Worm (Caenorhabditis elegans) whole organism, young adult: ENCODE measurements around the gene F10G2.2.
"Not testable (repeated sequence)": the region's sequence is repeated elsewhere in the genome, so short reads cannot be mapped to it uniquely, and the experiment has no call there.

Experiments
- B0019.2 ChIP-seq: fragments of 200-800 bp; sonication (Bioruptor generic); conservative IDR thresholded peaks from 2 replicates; pipeline ENCODE4 v1.3.6; 2022; ENCODE audit warnings: missing genetic modification reagents, missing genetic modification characterization, missing compliant biosample characterization
- B0035.1 ChIP-seq: sonication (generic microtip); optimal IDR thresholded peaks from 2 replicates; lab custom pipeline; 2016; ENCODE audit warnings: missing genetic modification characterization, mild to moderate bottlenecking, missing compliant biosample characterization, missing genotype, missing genetic modification reagents
- C17E4.6 ChIP-seq: fragments of 200-800 bp; sonication (Bioruptor generic); IDR thresholded peaks from 2 replicates; pipeline ENCODE4 v1.3.6; 2022; ENCODE audit warnings: missing genetic modification reagents, missing genetic modification characterization, missing compliant biosample characterization
- D2030.7 ChIP-seq: fragments of 200-800 bp; sonication (Bioruptor generic); IDR thresholded peaks from 2 replicates; pipeline ENCODE4 v1.3.6; 2022; ENCODE audit warnings: missing genetic modification reagents, missing genetic modification characterization, missing compliant biosample characterization
- F22D6.2 ChIP-seq: sonication (generic microtip); optimal IDR thresholded peaks from 2 replicates; lab custom pipeline; 2016; ENCODE audit warnings: mild to moderate bottlenecking, missing genetic modification characterization, missing compliant biosample characterization
- F23B12.7 ChIP-seq: sonication (generic microtip); optimal IDR thresholded peaks from 2 replicates; lab custom pipeline; 2017; ENCODE audit warnings: missing genetic modification characterization, mild to moderate bottlenecking, missing compliant biosample characterization, antibody characterized with exemption, moderate library complexity; ENCODE audit not compliant: insufficient read depth
- F57C9.4 ChIP-seq: sonication (generic microtip); optimal IDR thresholded peaks from 2 replicates; lab custom pipeline; 2017; ENCODE audit warnings: mild to moderate bottlenecking, missing genetic modification characterization, missing compliant biosample characterization
- Y53G8AR.9 ChIP-seq: fragments of 200-800 bp; sonication (Bioruptor generic); conservative IDR thresholded peaks from 2 replicates; pipeline ENCODE4 v1.3.6; 2022; ENCODE audit warnings: missing genetic modification reagents, missing genetic modification characterization, missing compliant biosample characterization
- Y56A3A.18 ChIP-seq: fragments of 200-800 bp; sonication (Bioruptor generic); IDR thresholded peaks from 2 replicates; pipeline ENCODE4 v1.3.6; 2022; ENCODE audit warnings: missing genetic modification reagents, missing genetic modification characterization, missing compliant biosample characterization
- Y79H2A.3 ChIP-seq: fragments of 200-800 bp; sonication (Bioruptor generic); conservative IDR thresholded peaks from 2 replicates; pipeline ENCODE4 v1.3.6; 2022; ENCODE audit warnings: missing genetic modification reagents, missing genetic modification characterization, missing compliant biosample characterization
- akir-1 ChIP-seq: fragments of 200-800 bp; sonication (Bioruptor generic); optimal IDR thresholded peaks from 2 replicates; lab custom pipeline; 2018; ENCODE audit warnings: mild to moderate bottlenecking, missing genetic modification characterization, moderate library complexity, missing compliant biosample characterization
- ama-1 ChIP-seq, 3 experiments: fragments of 150-350 bp in 1 of 3; sonication (generic microtip) in 2 of 3; optimal IDR thresholded peaks; 2 replicates each; lab custom pipeline; 2014 to 2018; ENCODE audit warnings: missing biosample characterization in 2 of 3, missing genetic modification characterization in 2 of 3, missing genetic modification reagents in 2 of 3
- aptf-2 ChIP-seq: fragments of 200-800 bp; sonication (Bioruptor generic); conservative IDR thresholded peaks from 2 replicates; pipeline ENCODE4 v1.3.6; 2022; ENCODE audit warnings: missing genetic modification reagents, missing genetic modification characterization, missing compliant biosample characterization
- athp-1 ChIP-seq: sonication (generic microtip); optimal IDR thresholded peaks from 2 replicates; lab custom pipeline; 2017; ENCODE audit warnings: mild to moderate bottlenecking, missing genetic modification characterization, missing compliant biosample characterization
- ccch-3 ChIP-seq: fragments of 200-800 bp; sonication (Bioruptor generic); optimal IDR thresholded peaks from 2 replicates; lab custom pipeline; 2018; ENCODE audit warnings: mild to moderate bottlenecking, missing genetic modification characterization, missing compliant biosample characterization
- cebp-1 ChIP-seq, 2 experiments: fragments of 200-800 bp in 1 of 2; sonication (Bioruptor generic) in 1 of 2; sonication (generic microtip) in 1 of 2; IDR thresholded peaks in 1 of 2; optimal IDR thresholded peaks in 1 of 2; 2 replicates each; pipeline versions ENCODE4 v1.3.6 to Lab custom; 2017 to 2022; ENCODE audit warnings: missing compliant biosample characterization in 2 of 2, missing genetic modification characterization in 2 of 2, mild to moderate bottlenecking in 1 of 2, missing genetic modification reagents in 1 of 2, moderate library complexity in 1 of 2
- ceh-40 ChIP-seq: fragments of 200-800 bp; sonication (Bioruptor generic); IDR thresholded peaks from 2 replicates; pipeline ENCODE4 v1.3.6; 2022; ENCODE audit warnings: missing genetic modification characterization, missing compliant biosample characterization
- chd-7 ChIP-seq: sonication (generic microtip); optimal IDR thresholded peaks from 2 replicates; lab custom pipeline; 2016; ENCODE audit warnings: mild to moderate bottlenecking, missing genetic modification characterization, moderate library complexity, missing compliant biosample characterization
- dpl-1 ChIP-seq: fragments of 150-350 bp; optimal IDR thresholded peaks from 2 replicates; lab custom pipeline; 2014; ENCODE audit warnings: missing biosample characterization, missing genetic modification reagents, missing genetic modification characterization
- egl-18 ChIP-seq: fragments of 200-800 bp; sonication (Bioruptor generic); IDR thresholded peaks from 2 replicates; pipeline ENCODE4 v1.3.6; 2022; ENCODE audit warnings: missing genetic modification reagents, missing genetic modification characterization, missing compliant biosample characterization
- ets-4 ChIP-seq: fragments of 200-800 bp; sonication (Bioruptor generic); optimal IDR thresholded peaks from 2 replicates; lab custom pipeline; 2018; ENCODE audit warnings: mild to moderate bottlenecking, missing genetic modification characterization, missing compliant biosample characterization
- hlh-12 ChIP-seq: sonication (generic microtip); optimal IDR thresholded peaks from 2 replicates; lab custom pipeline; 2016; ENCODE audit warnings: missing genetic modification characterization, missing compliant biosample characterization
- hrde-1 ChIP-seq: sonication (generic microtip); optimal IDR thresholded peaks from 2 replicates; lab custom pipeline; 2016; ENCODE audit warnings: missing genetic modification characterization, mild to moderate bottlenecking, missing compliant biosample characterization, moderate library complexity, missing genotype, missing genetic modification reagents, borderline replicate concordance
- let-607 ChIP-seq, 2 experiments: fragments of 200-800 bp in 1 of 2; sonication (Bioruptor generic) in 1 of 2; sonication (generic microtip) in 1 of 2; optimal IDR thresholded peaks; 2 replicates each; lab custom pipeline; 2016 to 2018; ENCODE audit warnings: mild to moderate bottlenecking in 2 of 2, missing compliant biosample characterization in 2 of 2, missing genetic modification characterization in 2 of 2, moderate library complexity in 2 of 2, missing genotype in 1 of 2
- lsl-1 ChIP-seq: fragments of 200-800 bp; sonication (Bioruptor generic); optimal IDR thresholded peaks from 2 replicates; lab custom pipeline; 2018; ENCODE audit warnings: mild to moderate bottlenecking, missing genetic modification characterization, moderate library complexity, missing compliant biosample characterization
- madf-3 ChIP-seq: fragments of 200-800 bp; sonication (Bioruptor generic); IDR thresholded peaks from 2 replicates; pipeline ENCODE4 v1.3.6; 2022; ENCODE audit warnings: missing genetic modification reagents, missing genetic modification characterization, missing compliant biosample characterization
- madf-6 ChIP-seq: fragments of 200-800 bp; sonication (Bioruptor generic); IDR thresholded peaks from 2 replicates; pipeline ENCODE4 v1.3.6; 2022; ENCODE audit warnings: missing genetic modification reagents, missing genetic modification characterization, missing compliant biosample characterization
- madf-8 ChIP-seq: fragments of 200-800 bp; sonication (Bioruptor generic); conservative IDR thresholded peaks from 2 replicates; pipeline ENCODE4 v1.3.6; 2022; ENCODE audit warnings: missing genetic modification reagents, missing genetic modification characterization, missing compliant biosample characterization
- mes-4 ChIP-seq: sonication (generic microtip); optimal IDR thresholded peaks from 2 replicates; lab custom pipeline; 2016; ENCODE audit warnings: missing genotype, missing genetic modification characterization, missing compliant biosample characterization
- nhr-120 ChIP-seq: fragments of 200-800 bp; sonication (Bioruptor generic); IDR thresholded peaks from 2 replicates; pipeline ENCODE4 v1.3.6; 2022; ENCODE audit warnings: missing genetic modification characterization, missing compliant biosample characterization
- nhr-80 ChIP-seq: sonication (generic microtip); optimal IDR thresholded peaks from 2 replicates; lab custom pipeline; 2016; ENCODE audit warnings: missing genetic modification characterization, missing compliant biosample characterization
- nhr-90 ChIP-seq: sonication (generic microtip); optimal IDR thresholded peaks from 2 replicates; lab custom pipeline; 2016; ENCODE audit warnings: missing genotype, mild to moderate bottlenecking, missing genetic modification characterization, missing compliant biosample characterization
- rec-8 ChIP-seq, 2 experiments: sonication (generic microtip); optimal IDR thresholded peaks; 2 replicates each; lab custom pipeline; 2016; ENCODE audit warnings: mild to moderate bottlenecking in 2 of 2, missing genetic modification characterization in 2 of 2, missing genetic modification reagents in 2 of 2, missing genotype in 2 of 2, missing biosample characterization in 1 of 2, missing compliant biosample characterization in 1 of 2, moderate library complexity in 1 of 2
- repo-1 ChIP-seq: sonication (generic microtip); optimal IDR thresholded peaks from 2 replicates; lab custom pipeline; 2017; ENCODE audit warnings: mild to moderate bottlenecking, missing genetic modification characterization, missing compliant biosample characterization
- snpc-1.1 ChIP-seq: sonication (generic microtip); optimal IDR thresholded peaks from 2 replicates; lab custom pipeline; 2017; ENCODE audit warnings: missing genetic modification characterization, mild to moderate bottlenecking, missing compliant biosample characterization, antibody characterized with exemption, moderate library complexity, missing genotype, missing genetic modification reagents; ENCODE audit not compliant: insufficient read depth
- somi-1 ChIP-seq: fragments of 200-800 bp; sonication (Bioruptor generic); optimal IDR thresholded peaks from 2 replicates; lab custom pipeline; 2018; ENCODE audit warnings: mild to moderate bottlenecking, missing genetic modification characterization, missing compliant biosample characterization
- zfh-2 ChIP-seq: fragments of 200-800 bp; sonication (Bioruptor generic); conservative IDR thresholded peaks from 2 replicates; pipeline ENCODE4 v1.3.6; 2022; ENCODE audit warnings: missing genetic modification reagents, missing genetic modification characterization, missing compliant biosample characterization
- ztf-25 ChIP-seq: fragments of 200-800 bp; sonication (Bioruptor generic); IDR thresholded peaks from 2 replicates; pipeline ENCODE4 v1.3.6; 2022; ENCODE audit warnings: missing genetic modification reagents, missing genetic modification characterization, missing compliant biosample characterization

Gene F10G2.2

ce11 chrV:7341942-7342341, 11.0 kb downstream of the F10G2.2 start, which contains the start of the genes nhr-263 and nhr-148:
nhr-263 (minus strand) TSS chrV:7342042.
nhr-148 (plus strand) TSS chrV:7342156.
- TF ChIP-seq F23B12.7 (tag; lab: Kevin White, UChicago) (no peak), ets-4 (GFP tag; lab: Kevin White, UChicago) (no peak), B0019.2 (GFP tag; lab: Robert Waterston, UW) (no peak)

- TF ChIP-seq madf-8 (no peak), B0019.2 (GFP tag; lab: Robert Waterston, UW) (no peak), somi-1 (GFP tag; lab: Kevin White, UChicago) (no peak), D2030.7 (GFP tag; lab: Robert Waterston, UW) (no peak)
Measured at ce11 chrV:7343522-7343921, 12.6 kb downstream of the F10G2.2 start, which contains the start of gene srh-244. srh-244 (plus strand) TSS chrV:7343822.

ce11 chrV:7345494-7345893, 14.5 kb downstream of the F10G2.2 start, which contains the start of gene nhr-147:
nhr-147 (plus strand) TSS chrV:7345794.
- not testable (repeated sequence) for TF ChIP-seq ccch-3 (GFP tag; lab: Kevin White, UChicago); F22D6.2 (tag; lab: Kevin White, UChicago); rec-8 (tag; optimal IDR thresholded peaks at IDR 0.05; lab: Kevin White, UChicago)

- TF ChIP-seq Y56A3A.18 (GFP tag; lab: Robert Waterston, UW) (no peak), hrde-1 (no peak), madf-8 (no peak), C17E4.6 (GFP tag; lab: Robert Waterston, UW) (no peak), Y79H2A.3 (GFP tag; lab: Robert Waterston, UW) (no peak), ceh-40 (no peak), ama-1 (optimal IDR thresholded peaks at IDR 0.05; lab: Kevin White, UChicago) (no peak), ama-1 (GFP tag; optimal IDR thresholded peaks at IDR 0.05; lab: Kevin White, UChicago) (no peak), F22D6.2 (tag; lab: Kevin White, UChicago) (no peak), repo-1 (tag; lab: Kevin White, UChicago) (no peak), athp-1 (tag; lab: Kevin White, UChicago) (no peak), mes-4 (tag; lab: Kevin White, UChicago) (no peak), aptf-2 (GFP tag; lab: Robert Waterston, UW) (no peak), dpl-1 (no peak), nhr-120 (GFP tag; lab: Robert Waterston, UW) (no peak), somi-1 (GFP tag; lab: Kevin White, UChicago) (no peak), akir-1 (GFP tag; lab: Kevin White, UChicago) (no peak), chd-7 (no peak), cebp-1 (GFP tag; IDR thresholded peaks at IDR 0.05; lab: Robert Waterston, UW) (no peak), cebp-1 (tag; optimal IDR thresholded peaks at IDR 0.05; lab: Kevin White, UChicago) (no peak), ets-4 (GFP tag; lab: Kevin White, UChicago) (no peak), zfh-2 (GFP tag; lab: Robert Waterston, UW) (no peak)
Measured at ce11 chrV:7349541-7349940, 18.6 kb downstream of the F10G2.2 start, which contains the start of gene nhr-149. nhr-149 (minus strand) TSS chrV:7349641.

ce11 chrV:7352186-7353053, 21.5 kb downstream of the F10G2.2 start, which contains the start of the genes srh-231 and srh-275:
srh-231 (minus strand) TSS chrV:7352236.
srh-275 (plus strand) TSS chrV:7353003.
- no peak for TF ChIP-seq let-607 (tag; optimal IDR thresholded peaks at IDR 0.05; lab: Kevin White, UChicago)
- no peak for TF ChIP-seq egl-18 (GFP tag; lab: Robert Waterston, UW)
- no peak for TF ChIP-seq lsl-1 (GFP tag; lab: Kevin White, UChicago)
- TF ChIP-seq hlh-12, result no peak
- TF ChIP-seq F57C9.4 (tag; lab: Kevin White, UChicago), result no peak
- TF ChIP-seq nhr-90 (tag; lab: Kevin White, UChicago), result no peak
- no peak for TF ChIP-seq madf-6
- no peak for TF ChIP-seq snpc-1.1
- TF ChIP-seq B0035.1 (tag; lab: Kevin White, UChicago), result no peak
- TF ChIP-seq madf-3 (GFP tag; lab: Robert Waterston, UW), result no peak
- TF ChIP-seq nhr-80 (tag; lab: Kevin White, UChicago), result no peak
- TF ChIP-seq ztf-25 (GFP tag; lab: Robert Waterston, UW), result no peak
- TF ChIP-seq Y53G8AR.9, result no peak
- no peak for TF ChIP-seq zfh-2 (GFP tag; lab: Robert Waterston, UW)
